Worm (Caenorhabditis elegans) whole organism, L4 larva: ENCODE measurements around the gene cest-24.
A peak's percentile ranks its signal among the peaks of the same experiment; 100 is the strongest.

Experiments
- D1046.2 ChIP-seq: fragments of 200-800 bp; sonication (Bioruptor generic); IDR thresholded peaks from 2 replicates; pipeline ENCODE4 v1.3.6; 2022; ENCODE audit warnings: missing genetic modification characterization, missing compliant biosample characterization
- F10B5.3 ChIP-seq: sonication (generic microtip); optimal IDR thresholded peaks from 2 replicates; lab custom pipeline; 2016; ENCODE audit warnings: mild to moderate bottlenecking, missing genetic modification characterization, missing compliant biosample characterization
- F49E8.2 ChIP-seq: sonication (generic microtip); optimal IDR thresholded peaks from 2 replicates; lab custom pipeline; 2016; ENCODE audit warnings: missing compliant biosample characterization, mild to moderate bottlenecking, missing genetic modification characterization, borderline replicate concordance
- T20F7.1 ChIP-seq: fragments of 200-800 bp; sonication (Bioruptor generic); optimal IDR thresholded peaks from 2 replicates; lab custom pipeline; 2018; ENCODE audit warnings: mild to moderate bottlenecking, missing genetic modification characterization, missing compliant biosample characterization
- T26A8.4 ChIP-seq: fragments of 200-800 bp; sonication (Bioruptor generic); IDR thresholded peaks from 2 replicates; pipeline ENCODE4 v1.3.6; 2022; ENCODE audit warnings: missing genetic modification characterization, missing compliant biosample characterization
- Y5F2A.4 ChIP-seq: fragments of 200-800 bp; sonication (Bioruptor generic); optimal IDR thresholded peaks from 2 replicates; lab custom pipeline; 2018; ENCODE audit warnings: mild to moderate bottlenecking, missing genetic modification characterization, missing compliant biosample characterization
- ZK546.5 ChIP-seq, 2 experiments: sonication (generic microtip); optimal IDR thresholded peaks; 2 replicates each; lab custom pipeline; 2017; ENCODE audit warnings: missing biosample characterization in 2 of 2, missing genetic modification characterization in 2 of 2
- aha-1 ChIP-seq: fragments of 150-350 bp; peaks from one replicate; lab custom pipeline; 2014; ENCODE audit warnings: missing biosample characterization, missing genetic modification characterization
- arid-1 ChIP-seq: fragments of 200-800 bp; sonication (Bioruptor generic); conservative IDR thresholded peaks from 2 replicates; pipeline ENCODE4 v1.3.6; 2022; ENCODE audit warnings: missing genetic modification reagents, missing genetic modification characterization, missing compliant biosample characterization
- ceh-62 ChIP-seq: sonication (generic microtip); optimal IDR thresholded peaks from 2 replicates; lab custom pipeline; 2017; ENCODE audit warnings: missing biosample characterization, missing genetic modification characterization
- ces-1 ChIP-seq: fragments of 150-350 bp; sonication (generic microtip); optimal IDR thresholded peaks from 4 replicates; lab custom pipeline; 2014; ENCODE audit warnings: missing biosample characterization, missing genetic modification reagents, missing genetic modification characterization
- cey-2 ChIP-seq: sonication (generic microtip); optimal IDR thresholded peaks from 3 replicates; lab custom pipeline; 2017; ENCODE audit warnings: missing genetic modification characterization, mild to moderate bottlenecking, missing compliant biosample characterization, antibody characterized with exemption, borderline replicate concordance; ENCODE audit not compliant: insufficient read depth
- daf-16 ChIP-seq, 3 experiments: sonication (generic microtip); optimal IDR thresholded peaks; 2 replicates each; lab custom pipeline; 2016 to 2017; ENCODE audit warnings: missing genetic modification characterization in 3 of 3, missing genetic modification reagents in 3 of 3, mild to moderate bottlenecking in 2 of 3, missing compliant biosample characterization in 2 of 3, missing biosample characterization in 1 of 3, moderate library complexity in 1 of 3
- duxl-1 ChIP-seq: sonication (generic microtip); optimal IDR thresholded peaks from 2 replicates; lab custom pipeline; 2016; ENCODE audit warnings: mild to moderate bottlenecking, missing genetic modification characterization, moderate library complexity, missing compliant biosample characterization; ENCODE audit not compliant: poor library complexity
- dve-1 ChIP-seq: sonication (generic microtip); optimal IDR thresholded peaks from 2 replicates; lab custom pipeline; 2017; ENCODE audit warnings: antibody characterized with exemption, mild to moderate bottlenecking, missing genetic modification characterization, missing compliant biosample characterization; ENCODE audit not compliant: insufficient read depth
- hlh-11 ChIP-seq: fragments of 200-800 bp; sonication (Bioruptor generic); optimal IDR thresholded peaks from 2 replicates; lab custom pipeline; 2018; ENCODE audit warnings: mild to moderate bottlenecking, missing genetic modification characterization, missing compliant biosample characterization
- hlh-30 ChIP-seq: sonication (generic microtip); optimal IDR thresholded peaks from 2 replicates; lab custom pipeline; 2017; ENCODE audit warnings: antibody characterized with exemption, mild to moderate bottlenecking, missing genetic modification characterization, missing compliant biosample characterization; ENCODE audit not compliant: insufficient read depth
- hmg-1.1 ChIP-seq: fragments of 200-800 bp; sonication (Bioruptor generic); IDR thresholded peaks from 2 replicates; pipeline ENCODE4 v1.3.6; 2022; ENCODE audit warnings: missing genetic modification reagents, missing genetic modification characterization, missing compliant biosample characterization
- lim-7 ChIP-seq: fragments of 200-800 bp; sonication (Bioruptor generic); IDR thresholded peaks from 2 replicates; pipeline ENCODE4 v1.3.6; 2022; ENCODE audit warnings: missing genetic modification characterization, missing compliant biosample characterization
- mdl-1 ChIP-seq, 2 experiments: fragments of 150-350 bp in 1 of 2; sonication (generic microtip) in 1 of 2; optimal IDR thresholded peaks; 2 replicates each; lab custom pipeline; 2014 to 2017; ENCODE audit warnings: missing biosample characterization in 2 of 2, missing genetic modification characterization in 2 of 2
- mes-2 ChIP-seq: sonication (generic microtip); optimal IDR thresholded peaks from 2 replicates; lab custom pipeline; 2016; ENCODE audit warnings: missing genotype, mild to moderate bottlenecking, missing genetic modification characterization, missing compliant biosample characterization; ENCODE audit not compliant: poor library complexity, severe bottlenecking
- nhr-102 ChIP-seq: sonication (generic microtip); optimal IDR thresholded peaks from 2 replicates; lab custom pipeline; 2016; ENCODE audit warnings: mild to moderate bottlenecking, missing genetic modification characterization, moderate library complexity, missing compliant biosample characterization
- nhr-11 ChIP-seq: fragments of 150-350 bp; optimal IDR thresholded peaks from 2 replicates; lab custom pipeline; 2014; ENCODE audit warnings: missing biosample characterization, missing genetic modification characterization
- nhr-28 ChIP-seq: fragments of 150-350 bp; optimal IDR thresholded peaks from 2 replicates; lab custom pipeline; 2014; ENCODE audit warnings: missing biosample characterization, missing genetic modification characterization
- nhr-6 ChIP-seq: fragments of 150-350 bp; optimal IDR thresholded peaks from 2 replicates; lab custom pipeline; 2014; ENCODE audit warnings: missing biosample characterization, missing genetic modification characterization
- nhr-77 ChIP-seq: fragments of 150-350 bp; optimal IDR thresholded peaks from 2 replicates; lab custom pipeline; 2014; ENCODE audit warnings: missing biosample characterization, missing genetic modification characterization
- php-3 ChIP-seq: fragments of 200-800 bp; sonication (Bioruptor generic); IDR thresholded peaks from 2 replicates; pipeline ENCODE4 v1.3.6; 2022; ENCODE audit warnings: missing genetic modification reagents, missing genetic modification characterization, missing compliant biosample characterization
- pqm-1 ChIP-seq: sonication (generic microtip); optimal IDR thresholded peaks from 2 replicates; lab custom pipeline; 2017; ENCODE audit warnings: missing biosample characterization, missing genetic modification characterization
- spr-1 ChIP-seq: sonication (generic microtip); optimal IDR thresholded peaks from 2 replicates; lab custom pipeline; 2016; ENCODE audit warnings: mild to moderate bottlenecking, missing genetic modification characterization, missing compliant biosample characterization
- spr-3 ChIP-seq: fragments of 200-800 bp; sonication (Bioruptor generic); optimal IDR thresholded peaks from 2 replicates; lab custom pipeline; 2018; ENCODE audit warnings: mild to moderate bottlenecking, missing genetic modification characterization, missing compliant biosample characterization
- tag-97 ChIP-seq: fragments of 200-800 bp; sonication (Bioruptor generic); IDR thresholded peaks from 2 replicates; pipeline ENCODE4 v1.3.6; 2022; ENCODE audit warnings: missing genetic modification characterization, missing compliant biosample characterization
- unc-39 ChIP-seq: sonication (generic microtip); optimal IDR thresholded peaks from 2 replicates; lab custom pipeline; 2017; ENCODE audit warnings: missing biosample characterization, missing genetic modification characterization
- unc-62 ChIP-seq, 3 experiments: fragments of 150-350 bp in 1 of 3; sonication (generic microtip); optimal IDR thresholded peaks in 2 of 3; peaks in 1 of 3; 1 replicate in 1 of 3; 2 replicates in 2 of 3; lab custom pipeline; 2014 to 2017; ENCODE audit warnings: missing biosample characterization in 3 of 3, missing genetic modification characterization in 3 of 3, missing genetic modification reagents in 3 of 3, missing genotype in 1 of 3
- zag-1 ChIP-seq: fragments of 150-350 bp; optimal IDR thresholded peaks from 2 replicates; lab custom pipeline; 2014; ENCODE audit warnings: missing biosample characterization, missing genetic modification characterization
- zip-2 ChIP-seq: fragments of 150-350 bp; optimal IDR thresholded peaks from 2 replicates; lab custom pipeline; 2014; ENCODE audit warnings: missing biosample characterization, missing genetic modification characterization

cest-24 gene

DNA sequence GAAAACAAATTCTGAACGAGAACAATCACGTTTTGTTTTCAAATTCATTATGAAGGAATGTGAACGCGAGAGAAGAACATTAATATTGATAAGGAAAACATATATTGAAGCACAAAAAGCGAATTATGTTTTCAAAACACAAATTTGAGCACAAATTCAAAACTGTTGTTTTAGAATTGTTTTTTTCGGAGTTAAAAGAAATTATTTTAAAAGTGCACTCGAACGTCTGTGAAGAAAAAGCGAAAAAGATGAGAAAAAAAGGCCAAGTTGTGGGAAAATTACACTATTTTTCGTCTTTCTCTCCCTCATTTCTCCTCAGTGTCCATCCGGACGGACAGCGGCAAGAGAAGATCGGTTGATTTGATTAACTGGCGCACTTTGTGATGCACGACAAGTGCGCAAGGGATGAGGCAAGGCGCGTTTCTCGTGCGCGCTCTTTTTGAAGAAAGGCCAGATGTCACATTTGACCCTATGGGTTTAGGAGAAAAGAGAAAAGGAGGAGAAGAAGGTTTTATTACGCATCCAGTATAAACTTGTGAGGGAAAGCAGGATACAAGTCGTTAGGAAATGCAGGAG is 49.4 kb upstream of the cest-24 start, which contains the start of gene mrck-1 (continued):
- TF ChIP-seq aha-1 (tag; lab: Kevin White, UChicago) (peak; percentile 99), nhr-11 (tag; lab: Kevin White, UChicago) (peak; percentile 93), T20F7.1 (GFP tag; lab: Kevin White, UChicago) (no peak), zag-1 (tag; lab: Kevin White, UChicago) (peak; percentile 28), zip-2 (tag; lab: Kevin White, UChicago) (peak; percentile 9), unc-62 (GFP tag; optimal IDR thresholded peaks at IDR 0.05 in 1 of 2; lab: Kevin White, UChicago) (peak in 1 of 2 experiments; percentile 87), unc-62 (tag; optimal IDR thresholded peaks at IDR 0.05; lab: Kevin White, UChicago) (no peak), T26A8.4 (GFP tag; lab: Robert Waterston, UW) (peak; percentile 83), cey-2 (tag; lab: Kevin White, UChicago) (no peak), mdl-1 (tag; optimal IDR thresholded peaks at IDR 0.05; lab: Kevin White, UChicago) (peak in 1 of 2 experiments; percentile 70), D1046.2 (GFP tag; lab: Robert Waterston, UW) (no peak), tag-97 (GFP tag; lab: Robert Waterston, UW) (no peak)

ce11 chrV:6267978-6268377 is 48.8 kb upstream of the cest-24 start:
- TF ChIP-seq mes-2 (tag; lab: Kevin White, UChicago) (no peak), F49E8.2 (peak; percentile 5), ceh-62 (tag; lab: Kevin White, UChicago) (no peak), spr-1 (no peak), nhr-102 (tag; lab: Kevin White, UChicago) (no peak), nhr-6 (no peak)

DNA sequence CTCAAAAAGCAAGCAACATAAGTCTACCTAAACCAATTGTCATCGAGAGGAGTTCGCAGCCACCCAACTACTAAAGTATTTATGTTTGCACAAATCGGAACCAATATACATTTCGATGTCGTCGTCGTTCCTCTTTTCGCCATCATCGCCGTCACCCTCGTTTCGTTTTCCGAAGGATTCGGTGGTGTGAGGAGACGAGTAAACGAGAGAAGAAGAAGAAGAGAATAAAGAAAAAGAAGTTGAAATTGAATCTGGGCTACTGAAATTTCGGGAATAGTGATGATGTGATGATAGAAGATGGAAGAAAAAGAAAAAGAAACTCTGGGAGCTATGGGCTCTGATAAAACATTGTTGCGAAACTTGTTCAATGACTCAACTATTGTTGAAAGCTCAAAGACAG is 48.2 kb upstream of the cest-24 start:
- TF ChIP-seq arid-1 (no peak), aha-1 (tag; lab: Kevin White, UChicago) (peak; percentile 76), lim-7 (GFP tag; lab: Robert Waterston, UW) (no peak)

- TF ChIP-seq hlh-11 (tag; lab: Kevin White, UChicago) (peak; percentile 4), dve-1 (tag; lab: Kevin White, UChicago) (peak; percentile 2), nhr-77 (tag; lab: Kevin White, UChicago) (no peak), php-3 (GFP tag; lab: Robert Waterston, UW) (peak; percentile 37; the same call in 1 of the 2 replicates), daf-16 (GFP tag; optimal IDR thresholded peaks at IDR 0.05; lab: Kevin White, UChicago) (no peak), daf-16 (tag; optimal IDR thresholded peaks at IDR 0.05; lab: Kevin White, UChicago) (peak; percentile 54), ces-1 (no peak), ZK546.5 (tag; optimal IDR thresholded peaks at IDR 0.05; lab: Kevin White, UChicago) (no peak), duxl-1 (tag; lab: Kevin White, UChicago) (no peak), unc-39 (tag; lab: Kevin White, UChicago) (no peak), nhr-28 (tag; lab: Kevin White, UChicago) (peak; percentile 29), hmg-1.1 (GFP tag; lab: Robert Waterston, UW) (no peak), pqm-1 (tag; lab: Kevin White, UChicago) (no peak), hlh-30 (tag; lab: Kevin White, UChicago) (peak; percentile 16)
- TF ChIP-seq, all 104 proteins: peak for 6
Observed at ce11 chrV:6268961-6269360, 47.8 kb upstream of the cest-24 start.

ce11 chrV:6270097-6270496 is 46.6 kb upstream of the cest-24 start:
- TF ChIP-seq spr-3 (GFP tag; lab: Kevin White, UChicago) = no peak
- peak in 1 of 2 experiments; percentile 86 for TF ChIP-seq unc-62 (GFP tag; optimal IDR thresholded peaks at IDR 0.05 in 1 of 2; lab: Kevin White, UChicago)
- no peak for TF ChIP-seq unc-62 (tag; optimal IDR thresholded peaks at IDR 0.05; lab: Kevin White, UChicago)
- no peak for TF ChIP-seq F10B5.3 (tag; lab: Kevin White, UChicago)
- peak; percentile 48 for TF ChIP-seq hlh-30 (tag; lab: Kevin White, UChicago)
- TF ChIP-seq Y5F2A.4 (GFP tag; lab: Kevin White, UChicago) = no peak
- TF ChIP-seq dve-1 (tag; lab: Kevin White, UChicago) = peak; percentile 7
- peak; percentile 30 for TF ChIP-seq hlh-11 (tag; lab: Kevin White, UChicago)
